Worm (Caenorhabditis elegans): ENCODE measurements around the gene slc-25A18.2.

- TF ChIP-seq tbp1 (GFP tag; optimal IDR thresholded peaks at IDR 0.05) (no peak), unc-130 (GFP tag; optimal IDR thresholded peaks at IDR 0.05) (no peak), F57C9.4 (tag; optimal IDR thresholded peaks at IDR 0.05) (no peak), hlh-12 (tag; optimal IDR thresholded peaks at IDR 0.05) (no peak), pbrm-1 (GFP tag; IDR thresholded peaks at IDR 0.05) (peak; percentile 37; the same call in 1 of the 2 replicates), madf-6 (GFP tag; IDR thresholded peaks at IDR 0.05) (no peak), lag-1 (GFP tag; IDR thresholded peaks at IDR 0.05) (no peak), Y79H2A.3 (GFP tag; conservative IDR thresholded peaks at IDR 0.05) (no peak)
Measured at ce11 chrIV:7507305-7507704, 32.5 kb downstream of the slc-25A18.2 start.

Measured in whole organism, young adult.